Worm (Caenorhabditis elegans) whole organism, L2 larva: ENCODE measurements around the gene ddx-15.

Experiments
- ceh-82 ChIP-seq: fragments of 150-350 bp; optimal IDR thresholded peaks from 2 replicates; lab custom pipeline; 2014; ENCODE audit warnings: missing biosample characterization, missing genetic modification characterization
- fos-1 ChIP-seq: fragments of 150-350 bp; optimal IDR thresholded peaks from 2 replicates; lab custom pipeline; 2014; ENCODE audit warnings: missing biosample characterization, missing genetic modification characterization
- lin-11 ChIP-seq: fragments of 150-350 bp; sonication (generic microtip); optimal IDR thresholded peaks from 2 replicates; lab custom pipeline; 2014; ENCODE audit warnings: missing biosample characterization, missing genetic modification characterization, inconsistent platforms, mixed read lengths
- lin-39 ChIP-seq: fragments of 150-350 bp; optimal IDR thresholded peaks from 2 replicates; lab custom pipeline; 2014; ENCODE audit warnings: missing biosample characterization, missing genetic modification reagents, missing genetic modification characterization
- nhr-10 ChIP-seq: sonication (generic microtip); optimal IDR thresholded peaks from 2 replicates; lab custom pipeline; 2017; ENCODE audit warnings: missing biosample characterization, missing genetic modification characterization
- nhr-12 ChIP-seq: fragments of 150-350 bp; optimal IDR thresholded peaks from 2 replicates; lab custom pipeline; 2014; ENCODE audit warnings: missing biosample characterization, missing genetic modification characterization
- peb-1 ChIP-seq: fragments of 150-350 bp; optimal IDR thresholded peaks from 2 replicates; lab custom pipeline; 2014; ENCODE audit warnings: missing biosample characterization, missing genetic modification characterization
- unc-39 ChIP-seq: fragments of 150-350 bp; optimal IDR thresholded peaks from 2 replicates; lab custom pipeline; 2014; ENCODE audit warnings: missing biosample characterization, missing genetic modification characterization
- unc-62 ChIP-seq: fragments of 150-350 bp; optimal IDR thresholded peaks from 2 replicates; lab custom pipeline; 2014; ENCODE audit warnings: missing biosample characterization, missing genetic modification reagents, missing genetic modification characterization
- ztf-11 ChIP-seq: sonication (generic microtip); optimal IDR thresholded peaks from 2 replicates; lab custom pipeline; 2017; ENCODE audit warnings: missing biosample characterization, missing genetic modification characterization

ce11 chrIII:5594350-5594749 lies 2.8 kb upstream of the ddx-15 start:
- TF ChIP-seq unc-62 (GFP tag; lab: Kevin White, UChicago) = no peak
- no peak for TF ChIP-seq ztf-11
- TF ChIP-seq nhr-10 (tag; lab: Kevin White, UChicago) = no peak
- TF ChIP-seq lin-39 (tag; lab: Kevin White, UChicago) = no peak
- no peak for TF ChIP-seq nhr-12 (tag; lab: Kevin White, UChicago)
- TF ChIP-seq unc-39 (tag; lab: Kevin White, UChicago) = no peak
- TF ChIP-seq lin-11 (tag; lab: Kevin White, UChicago) = no peak
- TF ChIP-seq fos-1 (tag; lab: Kevin White, UChicago) = peak; percentile 19
- no peak for TF ChIP-seq peb-1 (tag; lab: Kevin White, UChicago)
- TF ChIP-seq ceh-82 (tag; lab: Kevin White, UChicago) = no peak
